Fruit fly (Drosophila melanogaster) whole organism, wandering third instar larva: Measurements from ENCODE around the gene Pgm1.

Experiments used
- CG32264 ChIP-seq: fragments of 200-800 bp; sonication (Bioruptor generic); optimal IDR thresholded peaks from 2 replicates; lab custom pipeline; 2016; ENCODE audit warnings: missing biosample characterization, missing genetic modification characterization
- CG9705 ChIP-seq: fragments of 200-800 bp; sonication (Bioruptor generic); optimal IDR thresholded peaks from 2 replicates; lab custom pipeline; 2018; ENCODE audit warnings: missing biosample characterization, mild to moderate bottlenecking, missing genetic modification characterization
- CrebA ChIP-seq: fragments of 200-800 bp; sonication (Bioruptor generic); optimal IDR thresholded peaks from 2 replicates; lab custom pipeline; 2016; ENCODE audit warnings: missing biosample characterization, mild to moderate bottlenecking, missing genetic modification characterization, borderline replicate concordance
- Dfd ChIP-seq: fragments of >200 bp; optimal IDR thresholded peaks from 2 replicates; lab custom pipeline; 2017; ENCODE audit warnings: missing biosample characterization, missing genetic modification characterization
- GATAd ChIP-seq: sonication (Bioruptor generic); optimal IDR thresholded peaks from 2 replicates; lab custom pipeline; 2016; ENCODE audit warnings: missing biosample characterization, missing genetic modification characterization
- HLH106 ChIP-seq: fragments of 200-800 bp; optimal IDR thresholded peaks from 3 replicates; lab custom pipeline; 2019; ENCODE audit warnings: missing biosample characterization, mild to moderate bottlenecking, missing genetic modification characterization, moderate library complexity
- Hnf4 ChIP-seq: fragments of 200-800 bp; sonication (Bioruptor generic); optimal IDR thresholded peaks from 2 replicates; lab custom pipeline; 2016; ENCODE audit warnings: missing biosample characterization, mild to moderate bottlenecking, missing genetic modification characterization
- Hr83 ChIP-seq: fragments of 200-300 bp; sonication (Bioruptor generic); optimal IDR thresholded peaks from 2 replicates; lab custom pipeline; 2016; ENCODE audit warnings: missing biosample characterization, mild to moderate bottlenecking, missing genetic modification characterization, moderate library complexity; ENCODE audit not compliant: poor library complexity, severe bottlenecking
- Jra ChIP-seq: sonication (Bioruptor generic); optimal IDR thresholded peaks from 2 replicates; lab custom pipeline; 2016; ENCODE audit warnings: missing biosample characterization, missing genetic modification characterization
- Mio ChIP-seq: sonication (Bioruptor generic); optimal IDR thresholded peaks from 2 replicates; lab custom pipeline; 2016; ENCODE audit warnings: missing biosample characterization, missing genetic modification characterization
- Myc ChIP-seq: fragments of >200 bp; optimal IDR thresholded peaks from 2 replicates; lab custom pipeline; 2017
- N ChIP-seq: fragments of >200 bp; optimal IDR thresholded peaks from 2 replicates; lab custom pipeline; 2018; ENCODE audit warnings: missing biosample characterization, missing external identifiers, missing genetic modification characterization
- OdsH ChIP-seq: fragments of 200-800 bp; sonication (Bioruptor generic); optimal IDR thresholded peaks from 2 replicates; lab custom pipeline; 2016; ENCODE audit warnings: missing biosample characterization, mild to moderate bottlenecking, missing genetic modification characterization
- Rel ChIP-seq, 2 experiments: fragments of 200-800 bp; sonication (Bioruptor generic) in 1 of 2; optimal IDR thresholded peaks; 2 replicates in 1 of 2; 3 replicates in 1 of 2; lab custom pipeline; 2016 to 2019; ENCODE audit warnings: mild to moderate bottlenecking in 2 of 2, missing biosample characterization in 2 of 2, missing genetic modification characterization in 2 of 2, moderate library complexity in 1 of 2
- Sp1 ChIP-seq: fragments of 200-800 bp; sonication (Bioruptor generic); optimal IDR thresholded peaks from 3 replicates; lab custom pipeline; 2019; ENCODE audit warnings: missing biosample characterization, mild to moderate bottlenecking, missing genetic modification characterization, moderate library complexity
- Vsx2 ChIP-seq: fragments of 200-300, 225-300 bp; sonication (Bioruptor generic); optimal IDR thresholded peaks from 2 replicates; lab custom pipeline; 2018; ENCODE audit warnings: missing biosample characterization, missing genetic modification characterization; ENCODE audit not compliant: partially characterized antibody
- br ChIP-seq: fragments of 200-800 bp; sonication (Bioruptor generic); optimal IDR thresholded peaks from 2 replicates; lab custom pipeline; 2016; ENCODE audit warnings: missing biosample characterization, missing genetic modification characterization
- dl ChIP-seq, 2 experiments: fragments of 175-275, 200-275 bp in 1 of 2; fragments of 200-275 bp in 1 of 2; sonication (Bioruptor generic); optimal IDR thresholded peaks; lab custom pipeline; 2018; ENCODE audit warnings: mild to moderate bottlenecking in 2 of 2, missing biosample characterization in 2 of 2, missing genetic modification characterization in 2 of 2, moderate library complexity in 2 of 2; ENCODE audit not compliant: partially characterized antibody in 2 of 2, insufficient read depth in 1 of 2
- dmrt93B ChIP-seq: fragments of 200-800 bp; sonication (Bioruptor generic); optimal IDR thresholded peaks from 2 replicates; lab custom pipeline; 2018; ENCODE audit warnings: missing biosample characterization, mild to moderate bottlenecking, missing genetic modification characterization
- dsf ChIP-seq: sonication (Bioruptor generic); optimal IDR thresholded peaks from 2 replicates; lab custom pipeline; 2016; ENCODE audit warnings: missing biosample characterization, missing genetic modification characterization, borderline replicate concordance
- ey ChIP-seq: fragments of 200-800 bp; sonication (Bioruptor generic); optimal IDR thresholded peaks from 2 replicates; lab custom pipeline; 2016; ENCODE audit warnings: missing biosample characterization, missing genetic modification characterization
- foxo ChIP-seq, 2 experiments: fragments of 200-800 bp; sonication (Bioruptor generic); optimal IDR thresholded peaks; 2 replicates in 1 of 2; 3 replicates in 1 of 2; lab custom pipeline; 2016 to 2017; ENCODE audit warnings: missing biosample characterization in 2 of 2, missing genetic modification characterization in 2 of 2
- fru ChIP-seq: fragments of 200-800 bp; sonication (Bioruptor generic); optimal IDR thresholded peaks from 3 replicates; lab custom pipeline; 2016; ENCODE audit warnings: missing biosample characterization, mild to moderate bottlenecking, missing genetic modification characterization
- h ChIP-seq: fragments of 200-800 bp; sonication (Bioruptor generic); optimal IDR thresholded peaks from 3 replicates; lab custom pipeline; 2016; ENCODE audit warnings: missing biosample characterization, mild to moderate bottlenecking, missing genetic modification characterization
- jim ChIP-seq: fragments of 175-275, 200-325 bp; sonication (Bioruptor generic); optimal IDR thresholded peaks from 2 replicates; lab custom pipeline; 2016; ENCODE audit warnings: missing biosample characterization, mild to moderate bottlenecking, missing genetic modification characterization
- lola ChIP-seq: fragments of >200 bp; optimal IDR thresholded peaks from 2 replicates; lab custom pipeline; 2017; ENCODE audit warnings: missing biosample characterization, missing genetic modification characterization
- pan ChIP-seq: fragments of >200 bp; optimal IDR thresholded peaks from 2 replicates; lab custom pipeline; 2017
- psq ChIP-seq: fragments of 200-800 bp; sonication (Bioruptor generic); optimal IDR thresholded peaks from 3 replicates; lab custom pipeline; 2017; ENCODE audit warnings: missing biosample characterization, mild to moderate bottlenecking, missing genetic modification characterization, moderate library complexity
- rgr ChIP-seq: fragments of 200-800 bp; sonication (Bioruptor generic); optimal IDR thresholded peaks from 3 replicates; lab custom pipeline; 2016; ENCODE audit warnings: missing biosample characterization, mild to moderate bottlenecking, missing genetic modification characterization
- sv ChIP-seq: fragments of 200-800 bp; sonication (Bioruptor generic); optimal IDR thresholded peaks from 3 replicates; lab custom pipeline; 2016; ENCODE audit warnings: missing biosample characterization, missing genetic modification characterization
- tai ChIP-seq: sonication (Bioruptor generic); optimal IDR thresholded peaks from 2 replicates; lab custom pipeline; 2016; ENCODE audit warnings: missing biosample characterization, missing genetic modification characterization

The Pgm1 gene

dm6 chr3L:16161131-16161530 is 32.8 kb upstream of the Pgm1 start:
- TF ChIP-seq CG9705 (GFP tag; lab: Kevin White, UChicago): no peak
- TF ChIP-seq CrebA (GFP tag; lab: Kevin White, UChicago): peak; percentile 51
- TF ChIP-seq N (GFP tag; lab: Kevin White, UChicago): no peak
- no peak for TF ChIP-seq CG32264 (GFP tag; lab: Kevin White, UChicago)
- TF ChIP-seq Hnf4 (GFP tag; lab: Kevin White, UChicago): peak; percentile 9
- TF ChIP-seq dl (GFP tag; optimal IDR thresholded peaks at IDR 0.05; lab: Kevin White, UChicago; ENCODE audit: insufficient read depth in 1 of 2, partially characterized antibody in 2 of 2): no peak
- no peak for TF ChIP-seq jim (GFP tag; lab: Kevin White, UChicago)
- no peak for TF ChIP-seq dmrt93B (GFP tag; lab: Kevin White, UChicago)
- no peak for TF ChIP-seq br (GFP tag; lab: Kevin White, UChicago)
- peak; percentile 55 for TF ChIP-seq psq (GFP tag; lab: Kevin White, UChicago)
- no peak for TF ChIP-seq rgr (GFP tag; lab: Kevin White, UChicago)
- TF ChIP-seq Dfd (GFP tag; lab: Kevin White, UChicago): no peak
- no peak for TF ChIP-seq Mio (GFP tag; lab: Kevin White, UChicago)
- no peak for TF ChIP-seq sv (GFP tag; lab: Kevin White, UChicago)
- no peak for TF ChIP-seq Sp1 (GFP tag; lab: Kevin White, UChicago)
- TF ChIP-seq lola (GFP tag; lab: Kevin White, UChicago): no peak
- peak; percentile 70 for TF ChIP-seq Vsx2 (GFP tag; lab: Kevin White, UChicago)
- TF ChIP-seq GATAd (GFP tag; lab: Kevin White, UChicago): no peak
- peak in 1 of 2 experiments; percentile 3 for TF ChIP-seq foxo (GFP tag; optimal IDR thresholded peaks at IDR 0.05; lab: Kevin White, UChicago)
- no peak for TF ChIP-seq dsf
- no peak for TF ChIP-seq pan
- TF ChIP-seq Jra: peak; percentile 7
- no peak for TF ChIP-seq Myc (lab: Kevin White, UChicago)
- TF ChIP-seq Hr83: no peak

dm6 chr3L:16160420-16161069 is 32.2 kb upstream of the Pgm1 start:
- peak; percentile 54 for TF ChIP-seq fru (GFP tag; lab: Kevin White, UChicago)
- peak; percentile 11 for TF ChIP-seq br (GFP tag; lab: Kevin White, UChicago)
- peak; percentile 40 for TF ChIP-seq rgr (GFP tag; lab: Kevin White, UChicago)
- peak; percentile 10 for TF ChIP-seq sv (GFP tag; lab: Kevin White, UChicago)
- no peak for TF ChIP-seq dl (GFP tag; optimal IDR thresholded peaks at IDR 0.05; lab: Kevin White, UChicago; ENCODE audit: insufficient read depth in 1 of 2, partially characterized antibody in 2 of 2)
- peak; percentile 49 for TF ChIP-seq ey (GFP tag; lab: Kevin White, UChicago)
- peak; percentile 41 for TF ChIP-seq OdsH (GFP tag; lab: Kevin White, UChicago)
- no peak for TF ChIP-seq Jra
- TF ChIP-seq HLH106 (tag; lab: Kevin White, UChicago): peak; percentile 46
- no peak for TF ChIP-seq CG9705 (GFP tag; lab: Kevin White, UChicago)
- peak in 1 of 2 experiments; percentile 55 for TF ChIP-seq foxo (GFP tag; optimal IDR thresholded peaks at IDR 0.05; lab: Kevin White, UChicago)
- TF ChIP-seq h (GFP tag; lab: Kevin White, UChicago): peak; percentile 68
- no peak for TF ChIP-seq pan
- no peak for TF ChIP-seq jim (GFP tag; lab: Kevin White, UChicago)

dm6 chr3L:16160073-16160398 is 31.7 kb upstream of the Pgm1 start:
- TF ChIP-seq fru (GFP tag; lab: Kevin White, UChicago) (peak; percentile 16), dsf (no peak), br (GFP tag; lab: Kevin White, UChicago) (peak; percentile 10), foxo (GFP tag; optimal IDR thresholded peaks at IDR 0.05; lab: Kevin White, UChicago) (peak in 1 of 2 experiments; percentile 17), h (GFP tag; lab: Kevin White, UChicago) (no peak), ey (GFP tag; lab: Kevin White, UChicago) (peak; percentile 31)

DNA sequence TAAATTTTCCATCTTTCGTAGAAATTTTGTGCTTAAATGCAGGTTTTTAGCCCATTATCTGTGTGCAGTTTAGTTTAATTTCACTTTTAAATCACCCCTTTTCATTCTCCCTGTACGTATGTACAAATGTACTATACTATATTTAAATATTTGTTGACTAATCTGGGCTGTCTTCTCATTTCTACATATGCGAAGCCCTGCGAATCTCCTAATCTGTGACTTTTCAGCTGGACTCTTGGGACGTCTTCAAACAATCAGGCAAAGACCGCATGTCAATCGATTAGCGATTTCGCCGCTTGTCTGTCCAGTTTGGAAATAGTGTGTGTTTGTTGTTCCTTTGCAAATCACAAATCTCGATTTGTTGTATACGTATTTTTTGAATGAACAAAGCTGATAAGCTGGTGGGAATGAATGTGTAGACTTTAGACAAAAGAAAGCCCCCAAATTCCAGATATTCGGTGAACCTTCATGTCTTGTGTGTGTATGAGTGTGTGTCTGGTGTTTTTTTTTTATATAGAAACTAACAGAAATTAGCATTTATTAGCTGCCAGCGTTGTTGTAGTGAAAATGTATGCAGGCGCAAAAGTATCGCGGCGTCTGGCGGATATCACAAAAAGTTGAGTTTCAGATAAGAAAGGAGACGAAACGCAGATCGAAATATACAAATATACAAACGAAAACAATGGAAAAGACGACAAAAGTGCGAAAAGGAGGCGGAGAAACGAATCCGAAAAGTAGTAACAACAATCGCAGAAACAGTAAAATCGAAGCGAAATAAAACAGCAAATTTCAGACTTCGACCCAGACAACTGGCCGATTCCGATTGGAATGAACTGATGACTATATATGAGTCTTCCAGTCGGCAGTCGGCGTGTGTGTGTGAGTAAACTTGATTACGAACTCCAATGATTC is 31.1 kb upstream of the Pgm1 start:
- TF ChIP-seq Rel (GFP tag; optimal IDR thresholded peaks at IDR 0.05; lab: Kevin White, UChicago): no peak
- peak; percentile 64 for TF ChIP-seq Rel (tag; optimal IDR thresholded peaks at IDR 0.05; lab: Kevin White, UChicago)
- TF ChIP-seq dmrt93B (GFP tag; lab: Kevin White, UChicago): no peak
- TF ChIP-seq rgr (GFP tag; lab: Kevin White, UChicago): peak; percentile 72
- no peak for TF ChIP-seq CG9705 (GFP tag; lab: Kevin White, UChicago)
- no peak for TF ChIP-seq tai (GFP tag; lab: Kevin White, UChicago)
- peak; percentile 57 for TF ChIP-seq Hnf4 (GFP tag; lab: Kevin White, UChicago)
